Worm (Caenorhabditis elegans) whole organism, L2 larva: ENCODE data around the gene F22E5.1.
"Not testable (repeated sequence)": the region's sequence is repeated elsewhere in the genome, so short reads cannot be mapped to it uniquely, and the experiment has no call there.

Experiments
- ama-1 ChIP-seq: fragments of 150-350 bp; optimal IDR thresholded peaks from 2 replicates; lab custom pipeline; 2018; ENCODE audit warnings: inconsistent platforms
- elt-3 ChIP-seq: sonication (generic microtip); optimal IDR thresholded peaks from 2 replicates; lab custom pipeline; 2017; ENCODE audit warnings: missing biosample characterization, missing genetic modification characterization
- lin-13 ChIP-seq: fragments of 150-350 bp; optimal IDR thresholded peaks from 2 replicates; lab custom pipeline; 2014; ENCODE audit warnings: missing biosample characterization, missing genetic modification reagents, missing genetic modification characterization
- lin-39 ChIP-seq: fragments of 150-350 bp; optimal IDR thresholded peaks from 2 replicates; lab custom pipeline; 2014; ENCODE audit warnings: missing biosample characterization, missing genetic modification reagents, missing genetic modification characterization
- mdl-1 ChIP-seq, 2 experiments: fragments of 150-350 bp in 1 of 2; sonication (generic microtip) in 1 of 2; optimal IDR thresholded peaks; 2 replicates each; lab custom pipeline; 2017; ENCODE audit warnings: missing biosample characterization in 2 of 2, missing genetic modification characterization in 2 of 2
- nhr-237 ChIP-seq: fragments of 150-350 bp; optimal IDR thresholded peaks from 2 replicates; lab custom pipeline; 2014; ENCODE audit warnings: missing biosample characterization, missing genetic modification characterization
- nhr-77 ChIP-seq: fragments of 150-350 bp; optimal IDR thresholded peaks from 2 replicates; lab custom pipeline; 2014; ENCODE audit warnings: missing biosample characterization, missing genetic modification characterization
- snpc-4 ChIP-seq: fragments of 150-350 bp; optimal IDR thresholded peaks from 2 replicates; lab custom pipeline; 2014; ENCODE audit warnings: missing biosample characterization, missing genetic modification characterization
- unc-62 ChIP-seq: fragments of 150-350 bp; optimal IDR thresholded peaks from 2 replicates; lab custom pipeline; 2014; ENCODE audit warnings: missing biosample characterization, missing genetic modification reagents, missing genetic modification characterization
- ztf-4 ChIP-seq: fragments of 150-350 bp; optimal IDR thresholded peaks from 2 replicates; lab custom pipeline; 2014; ENCODE audit warnings: missing biosample characterization, missing genetic modification characterization

- TF ChIP-seq lin-39 (tag; lab: Kevin White, UChicago); elt-3 (tag; lab: Kevin White, UChicago); nhr-237 (tag; lab: Kevin White, UChicago); ztf-4; mdl-1 (tag; optimal IDR thresholded peaks at IDR 0.05; lab: Kevin White, UChicago); nhr-77; ama-1 (lab: Kevin White, UChicago); snpc-4; unc-62 (GFP tag; lab: Kevin White, UChicago); lin-13 (GFP tag; lab: Kevin White, UChicago): not testable (repeated sequence)
Measured at ce11 chrII:2672320-2672719, 1.3 kb upstream of the F22E5.1 start, which contains the start of gene sri-57.
